Worm (Caenorhabditis elegans) whole organism, young adult: ENCODE results near the gene fbxa-38.

Source experiments
- B0019.2 ChIP-seq: fragments of 200-800 bp; sonication (Bioruptor generic); conservative IDR thresholded peaks from 2 replicates; pipeline ENCODE4 v1.3.6; 2022; ENCODE audit warnings: missing genetic modification reagents, missing genetic modification characterization, missing compliant biosample characterization
- B0261.1 ChIP-seq: sonication (generic microtip); optimal IDR thresholded peaks from 2 replicates; lab custom pipeline; 2016; ENCODE audit warnings: mild to moderate bottlenecking, missing genetic modification characterization, moderate library complexity, missing compliant biosample characterization
- C06A6.2 ChIP-seq: fragments of 200-800 bp; sonication (Bioruptor generic); conservative IDR thresholded peaks from 2 replicates; pipeline ENCODE4 v1.3.6; 2022; ENCODE audit warnings: missing genetic modification characterization, missing compliant biosample characterization
- F33H1.4 ChIP-seq: fragments of 200-800 bp; sonication (Bioruptor generic); IDR thresholded peaks from 2 replicates; pipeline ENCODE4 v1.3.6; 2022; ENCODE audit warnings: missing genetic modification reagents, missing genetic modification characterization, missing compliant biosample characterization
- F55B11.4 ChIP-seq: sonication (generic microtip); optimal IDR thresholded peaks from 2 replicates; lab custom pipeline; 2016; ENCODE audit warnings: missing compliant biosample characterization, missing genetic modification characterization, borderline replicate concordance; ENCODE audit not compliant: insufficient read depth
- F57A8.1 ChIP-seq: fragments of 200-800 bp; sonication (Bioruptor generic); optimal IDR thresholded peaks from 2 replicates; lab custom pipeline; 2018; ENCODE audit warnings: mild to moderate bottlenecking, missing genetic modification characterization, moderate library complexity, missing compliant biosample characterization
- atf-7 ChIP-seq: sonication (generic microtip); optimal IDR thresholded peaks from 2 replicates; lab custom pipeline; 2017; ENCODE audit warnings: mild to moderate bottlenecking, missing genetic modification characterization, missing compliant biosample characterization
- athp-1 ChIP-seq: sonication (generic microtip); optimal IDR thresholded peaks from 2 replicates; lab custom pipeline; 2017; ENCODE audit warnings: mild to moderate bottlenecking, missing genetic modification characterization, missing compliant biosample characterization
- bed-1 ChIP-seq: fragments of 200-800 bp; sonication (Bioruptor generic); IDR thresholded peaks from 2 replicates; pipeline ENCODE4 v1.3.6; 2022; ENCODE audit warnings: missing genetic modification reagents, missing genetic modification characterization, missing compliant biosample characterization
- bed-2 ChIP-seq: fragments of 200-800 bp; sonication (Bioruptor generic); IDR thresholded peaks from 2 replicates; pipeline ENCODE4 v1.3.6; 2022; ENCODE audit warnings: missing genetic modification reagents, missing genetic modification characterization, missing compliant biosample characterization
- cebp-2 ChIP-seq: fragments of 200-800 bp; sonication (Bioruptor generic); IDR thresholded peaks from 2 replicates; pipeline ENCODE4 v1.3.6; 2022; ENCODE audit warnings: missing genetic modification characterization, missing compliant biosample characterization
- ceh-40 ChIP-seq: fragments of 200-800 bp; sonication (Bioruptor generic); IDR thresholded peaks from 2 replicates; pipeline ENCODE4 v1.3.6; 2022; ENCODE audit warnings: missing genetic modification characterization, missing compliant biosample characterization
- ceh-91 ChIP-seq: fragments of 200-800 bp; sonication (Bioruptor generic); IDR thresholded peaks from 2 replicates; pipeline ENCODE4 v1.3.6; 2022; ENCODE audit warnings: missing genetic modification reagents, missing genetic modification characterization, missing compliant biosample characterization
- dpff-1 ChIP-seq: sonication (generic microtip); optimal IDR thresholded peaks from 2 replicates; lab custom pipeline; 2017; ENCODE audit warnings: mild to moderate bottlenecking, missing genetic modification characterization, missing compliant biosample characterization
- dpl-1 ChIP-seq: fragments of 150-350 bp; optimal IDR thresholded peaks from 2 replicates; lab custom pipeline; 2014; ENCODE audit warnings: missing biosample characterization, missing genetic modification reagents, missing genetic modification characterization
- ekl-4 ChIP-seq: fragments of 200-800 bp; sonication (Bioruptor generic); IDR thresholded peaks from 2 replicates; pipeline ENCODE4 v1.3.6; 2022; ENCODE audit warnings: missing genetic modification reagents, missing genetic modification characterization, missing compliant biosample characterization
- hmg-1.2 ChIP-seq: fragments of 200-800 bp; sonication (Bioruptor generic); IDR thresholded peaks from 2 replicates; pipeline ENCODE4 v1.3.6; 2022; ENCODE audit warnings: missing genetic modification reagents, missing genetic modification characterization, missing compliant biosample characterization
- lin-26 ChIP-seq: fragments of 200-800 bp; sonication (Bioruptor generic); IDR thresholded peaks from 2 replicates; pipeline ENCODE4 v1.3.6; 2022; ENCODE audit warnings: missing genetic modification reagents, missing genetic modification characterization, missing compliant biosample characterization
- lin-40 ChIP-seq: sonication (generic microtip); optimal IDR thresholded peaks from 2 replicates; lab custom pipeline; 2016; ENCODE audit warnings: missing genetic modification characterization, mild to moderate bottlenecking, missing compliant biosample characterization, missing genotype, missing genetic modification reagents
- lin-54 ChIP-seq: fragments of 200-800 bp; sonication (Bioruptor generic); optimal IDR thresholded peaks from 2 replicates; lab custom pipeline; 2018; ENCODE audit warnings: mild to moderate bottlenecking, missing genetic modification characterization, missing compliant biosample characterization
- lsl-1 ChIP-seq: fragments of 200-800 bp; sonication (Bioruptor generic); optimal IDR thresholded peaks from 2 replicates; lab custom pipeline; 2018; ENCODE audit warnings: mild to moderate bottlenecking, missing genetic modification characterization, moderate library complexity, missing compliant biosample characterization
- madf-3 ChIP-seq: fragments of 200-800 bp; sonication (Bioruptor generic); IDR thresholded peaks from 2 replicates; pipeline ENCODE4 v1.3.6; 2022; ENCODE audit warnings: missing genetic modification reagents, missing genetic modification characterization, missing compliant biosample characterization
- madf-8 ChIP-seq: fragments of 200-800 bp; sonication (Bioruptor generic); conservative IDR thresholded peaks from 2 replicates; pipeline ENCODE4 v1.3.6; 2022; ENCODE audit warnings: missing genetic modification reagents, missing genetic modification characterization, missing compliant biosample characterization
- mcd-1 ChIP-seq: fragments of 200-800 bp; sonication (Bioruptor generic); IDR thresholded peaks from 2 replicates; pipeline ENCODE4 v1.3.6; 2022; ENCODE audit warnings: missing genetic modification reagents, missing genetic modification characterization, missing compliant biosample characterization
- mel-28 ChIP-seq: sonication (generic microtip); optimal IDR thresholded peaks from 2 replicates; lab custom pipeline; 2016; ENCODE audit warnings: borderline replicate concordance, mild to moderate bottlenecking, missing genetic modification characterization, missing compliant biosample characterization
- mxl-1 ChIP-seq: sonication (generic microtip); optimal IDR thresholded peaks from 2 replicates; lab custom pipeline; 2016; ENCODE audit warnings: missing genetic modification characterization, missing compliant biosample characterization
- nfya-2 ChIP-seq: fragments of 200-800 bp; sonication (Bioruptor generic); IDR thresholded peaks from 2 replicates; pipeline ENCODE4 v1.3.6; 2022; ENCODE audit warnings: missing genetic modification reagents, missing genetic modification characterization, missing compliant biosample characterization
- nfyb-1 ChIP-seq: fragments of 200-800 bp; sonication (Bioruptor generic); IDR thresholded peaks from 2 replicates; pipeline ENCODE4 v1.3.6; 2022; ENCODE audit warnings: missing genetic modification reagents, missing genetic modification characterization, missing compliant biosample characterization
- nhr-120 ChIP-seq: fragments of 200-800 bp; sonication (Bioruptor generic); IDR thresholded peaks from 2 replicates; pipeline ENCODE4 v1.3.6; 2022; ENCODE audit warnings: missing genetic modification characterization, missing compliant biosample characterization
- sdz-38 ChIP-seq: sonication (generic microtip); optimal IDR thresholded peaks from 2 replicates; lab custom pipeline; 2016; ENCODE audit warnings: missing genotype, missing genetic modification characterization, missing compliant biosample characterization
- snpc-1.3 ChIP-seq: sonication (generic microtip); optimal IDR thresholded peaks from 2 replicates; lab custom pipeline; 2017; ENCODE audit warnings: missing genetic modification characterization, mild to moderate bottlenecking, missing compliant biosample characterization, antibody characterized with exemption, moderate library complexity, missing genotype, missing genetic modification reagents; ENCODE audit not compliant: insufficient read depth
- ztf-22 ChIP-seq: fragments of 200-800 bp; sonication (Bioruptor generic); optimal IDR thresholded peaks from 2 replicates; lab custom pipeline; 2018; ENCODE audit warnings: mild to moderate bottlenecking, missing genetic modification characterization, moderate library complexity, missing compliant biosample characterization
- ztf-3 ChIP-seq: fragments of 200-800 bp; sonication (Bioruptor generic); optimal IDR thresholded peaks from 2 replicates; lab custom pipeline; 2018; ENCODE audit warnings: mild to moderate bottlenecking, missing genetic modification characterization, missing compliant biosample characterization

Gene fbxa-38

ce11 chrIII:2227407-2227806 is 2.9 kb downstream of the fbxa-38 start, which contains the start of gene fbxa-62:
Gene fbxa-62, plus strand, starts transcription at chrIII:2227707.
- TF ChIP-seq lsl-1 (GFP tag; lab: Kevin White, UChicago): no peak
- TF ChIP-seq hmg-1.2 (GFP tag; lab: Robert Waterston, UW): no peak
- TF ChIP-seq ztf-22 (GFP tag; lab: Kevin White, UChicago): no peak
- no peak for TF ChIP-seq mel-28 (tag; lab: Kevin White, UChicago)
- no peak for TF ChIP-seq sdz-38
- no peak for TF ChIP-seq madf-8
- no peak for TF ChIP-seq lin-54 (GFP tag; lab: Kevin White, UChicago)
- no peak for TF ChIP-seq snpc-1.3

- TF ChIP-seq madf-3 (no peak), lin-26 (GFP tag; lab: Robert Waterston, UW) (no peak), nfya-2 (no peak), bed-1 (GFP tag; lab: Robert Waterston, UW) (no peak), mel-28 (tag; lab: Kevin White, UChicago) (no peak), lin-40 (no peak), ekl-4 (GFP tag; lab: Robert Waterston, UW) (no peak), F55B11.4 (tag; lab: Kevin White, UChicago) (no peak), nfyb-1 (GFP tag; lab: Robert Waterston, UW) (no peak), F57A8.1 (no peak), mxl-1 (tag; lab: Kevin White, UChicago) (no peak), sdz-38 (no peak), ztf-22 (GFP tag; lab: Kevin White, UChicago) (no peak), cebp-2 (GFP tag; lab: Robert Waterston, UW) (no peak), ceh-40 (GFP tag; lab: Robert Waterston, UW) (no peak)
Observed at ce11 chrIII:2232360-2232759, 7.9 kb downstream of the fbxa-38 start, which contains the start of gene fbxa-47. Gene fbxa-47, minus strand, starts transcription at chrIII:2232460.

DNA sequence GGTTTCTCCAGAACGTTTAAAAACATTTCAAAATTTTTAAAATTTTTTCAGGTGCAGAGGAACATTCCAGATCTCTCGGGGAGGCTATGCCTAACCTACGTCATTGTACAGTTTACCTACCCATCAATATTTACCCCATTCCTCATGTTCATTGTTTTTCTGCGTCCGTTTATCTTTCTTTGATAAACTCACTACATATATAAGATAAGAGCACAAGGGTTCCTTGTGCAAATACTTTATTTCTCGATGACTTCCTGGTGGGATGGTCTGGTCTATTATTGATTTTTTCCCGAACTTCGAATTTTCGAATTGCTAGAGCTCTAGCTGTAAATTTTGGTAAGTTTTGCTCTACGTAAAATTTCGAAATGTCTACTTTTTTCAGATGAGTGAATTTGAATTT is 8.9 kb downstream of the fbxa-38 start:
- no peak for TF ChIP-seq madf-8
- TF ChIP-seq C06A6.2: no peak
- no peak for TF ChIP-seq B0261.1
- TF ChIP-seq athp-1 (tag; lab: Kevin White, UChicago): no peak
- no peak for TF ChIP-seq F33H1.4 (GFP tag; lab: Robert Waterston, UW)
- TF ChIP-seq nhr-120 (GFP tag; lab: Robert Waterston, UW): no peak
- TF ChIP-seq mcd-1 (GFP tag; lab: Robert Waterston, UW): no peak

ce11 chrIII:2234192-2234934 is 9.9 kb downstream of the fbxa-38 start, which contains the start of gene C39B5.2:
Gene C39B5.2, plus strand, starts transcription at chrIII:2234884.
- TF ChIP-seq mel-28 (tag; lab: Kevin White, UChicago): no peak
- TF ChIP-seq B0019.2 (GFP tag; lab: Robert Waterston, UW): no peak
- peak; percentile 28 for TF ChIP-seq atf-7 (tag; lab: Kevin White, UChicago)

ce11 chrIII:2239587-2240144 is 15.2 kb downstream of the fbxa-38 start, which contains the start of gene C39B5.10:
Gene C39B5.10, minus strand, starts transcription at chrIII:2239637.
- TF ChIP-seq dpff-1 (tag; lab: Kevin White, UChicago): no peak
- no peak for TF ChIP-seq ceh-91 (GFP tag; lab: Robert Waterston, UW)
- TF ChIP-seq snpc-1.3: no peak
- TF ChIP-seq bed-2 (GFP tag; lab: Robert Waterston, UW): no peak
- TF ChIP-seq dpl-1: no peak
- no peak for TF ChIP-seq bed-1 (GFP tag; lab: Robert Waterston, UW)
- no peak for TF ChIP-seq ztf-3
